Worm (Caenorhabditis elegans) whole organism, L4/young adult: Measurements from ENCODE around the gene C47E12.2.

Source experiments
- dao-5 ChIP-seq: sonication (generic microtip); optimal IDR thresholded peaks from 2 replicates; lab custom pipeline; 2016; ENCODE audit warnings: missing genotype, missing genetic modification characterization, moderate library complexity, missing compliant biosample characterization
- him-1 ChIP-seq: sonication (generic microtip); optimal IDR thresholded peaks from 2 replicates; lab custom pipeline; 2016; ENCODE audit warnings: missing genotype, missing genetic modification reagents, missing genetic modification characterization, missing compliant biosample characterization

- TF ChIP-seq dao-5 (tag; lab: Kevin White, UChicago): no peak
- no peak for TF ChIP-seq him-1 (tag; lab: Kevin White, UChicago)
Observed at ce11 chrIV:10047108-10047507, 43.8 kb upstream of the C47E12.2 start, which contains the start of gene T04B2.3.
